Worm (Caenorhabditis elegans): ENCODE data around the gene srt-11.
"Not testable (repeated sequence)": the region's sequence is repeated elsewhere in the genome, so short reads cannot be mapped to it uniquely, and the experiment has no call there.

Gene srt-11

ce11 chrII:14805686-14806085 is at the start of gene srt-11:
Gene srt-11, plus strand, starts transcription at chrII:14805986.
- TF ChIP-seq madf-8 (GFP tag; conservative IDR thresholded peaks at IDR 0.05), result no peak
- TF ChIP-seq F22D6.2 (tag; optimal IDR thresholded peaks at IDR 0.05), result no peak
- no peak for TF ChIP-seq rec-8 (tag; optimal IDR thresholded peaks at IDR 0.05)
- TF ChIP-seq cebp-1 (GFP tag; IDR thresholded peaks at IDR 0.05), result no peak
- TF ChIP-seq cebp-1 (tag; optimal IDR thresholded peaks at IDR 0.05), result no peak
- no peak for TF ChIP-seq cebp-2 (GFP tag; IDR thresholded peaks at IDR 0.05)
- no peak for TF ChIP-seq C06A6.2 (GFP tag; conservative IDR thresholded peaks at IDR 0.05)
- TF ChIP-seq ceh-27 (GFP tag; optimal IDR thresholded peaks at IDR 0.05), result no peak
- no peak for TF ChIP-seq B0261.1 (tag; optimal IDR thresholded peaks at IDR 0.05)
- TF ChIP-seq somi-1 (GFP tag; optimal IDR thresholded peaks at IDR 0.05), result no peak
- TF ChIP-seq ztf-26 (tag; optimal IDR thresholded peaks at IDR 0.05), result no peak
- no peak for TF ChIP-seq T07F8.4 (tag; optimal IDR thresholded peaks at IDR 0.05)

- TF ChIP-seq B0336.3 (GFP tag; IDR thresholded peaks at IDR 0.05), result no peak
- TF ChIP-seq bed-2 (GFP tag; IDR thresholded peaks at IDR 0.05), result no peak
- TF ChIP-seq dpff-1 (tag; optimal IDR thresholded peaks at IDR 0.05), result no peak
- no peak for TF ChIP-seq egl-44 (GFP tag; IDR thresholded peaks at IDR 0.05)
- no peak for TF ChIP-seq rpc-1 (optimal IDR thresholded peaks at IDR 0.05)
- TF ChIP-seq rpc-1 (tag; optimal IDR thresholded peaks at IDR 0.05), result no peak
- no peak for TF ChIP-seq hmg-1.2 (GFP tag; IDR thresholded peaks at IDR 0.05)
- no peak for TF ChIP-seq hrde-1 (tag; optimal IDR thresholded peaks at IDR 0.05; ENCODE audit: borderline replicate concordance)
Observed at ce11 chrII:14757711-14758110, 48.1 kb upstream of the srt-11 start, which contains the start of gene Y54E2A.5. Gene Y54E2A.5, minus strand, starts transcription at chrII:14757811.

- TF ChIP-seq dox-1 (GFP tag; IDR thresholded peaks at IDR 0.05) (peak; percentile 87), madf-6 (GFP tag; IDR thresholded peaks at IDR 0.05) (peak; percentile 71), snpc-4 (tag; optimal IDR thresholded peaks at IDR 0.05) (peak in 1 of 4 experiments; percentile 68), ekl-4 (GFP tag; IDR thresholded peaks at IDR 0.05) (peak; percentile 72; the same call in 1 of the 2 replicates), rcor-1 (GFP tag; IDR thresholded peaks at IDR 0.05) (peak; percentile 74), Y95B8A.8 (GFP tag; IDR thresholded peaks at IDR 0.05) (peak; percentile 67; the same call in 1 of the 2 replicates), hmg-1.2 (GFP tag; IDR thresholded peaks at IDR 0.05) (0 out of 2 replicates have a peak, but pooled peaks have one; percentile 34), F33H1.4 (GFP tag; IDR thresholded peaks at IDR 0.05) (peak; percentile 65), mcd-1 (GFP tag; IDR thresholded peaks at IDR 0.05) (peak; percentile 80), D2030.7 (GFP tag; IDR thresholded peaks at IDR 0.05) (peak; percentile 95), nfyb-1 (GFP tag; IDR thresholded peaks at IDR 0.05) (peak; percentile 74; the same call in 1 of the 2 replicates), attf-6 (GFP tag; IDR thresholded peaks at IDR 0.05) (peak; percentile 53; the same call in 1 of the 2 replicates), egrh-3 (GFP tag; IDR thresholded peaks at IDR 0.05) (peak; percentile 99), hsf-1 (GFP tag; IDR thresholded peaks at IDR 0.05) (peak; percentile 62; the same call in 1 of the 2 replicates), pbrm-1 (GFP tag; IDR thresholded peaks at IDR 0.05) (peak; percentile 88), lin-26 (GFP tag; IDR thresholded peaks at IDR 0.05) (peak; percentile 100), ztf-28 (GFP tag; IDR thresholded peaks at IDR 0.05) (peak; percentile 59; the same call in 1 of the 2 replicates), Y53G8AR.9 (GFP tag; conservative IDR thresholded peaks at IDR 0.05) (peak; percentile 63; the same call in 1 of the 2 replicates)
- not testable (repeated sequence) for TF ChIP-seq snpc-4 (GFP tag; optimal IDR thresholded peaks at IDR 0.05)
Observed at ce11 chrII:14762528-14762927, 43.3 kb upstream of the srt-11 start.

All from whole organism, young adult.